Comparison of ENCODE assay signal across 3 worm cellular contexts in genomic region chrIV:15805017-15805637, ce11.
TF ChIP-seq lines count a peak whose summit lies in the region.
"Not testable (repeated sequence)": the region's sequence is repeated elsewhere in the genome, so short reads cannot be mapped to it uniquely, and the experiment has no call there.

No protein-coding gene starts in this region.

TF ChIP-seq in whole organism, L4 larva, 104 proteins besides CTCF, POLR2A, EP300 and RAD21:
- peak; percentile 93 for TF ChIP-seq snpc-1.2 (GFP tag; IDR thresholded peaks at IDR 0.05; lab: Robert Waterston, UW)
- peak; percentile 11 for TF ChIP-seq aha-1 (tag; lab: Kevin White, UChicago)
- peak in 1 of 2 experiments; percentile 18 for TF ChIP-seq unc-62 (GFP tag; optimal IDR thresholded peaks at IDR 0.05 in 1 of 2; lab: Kevin White, UChicago)
- TF ChIP-seq unc-62 (tag; optimal IDR thresholded peaks at IDR 0.05; lab: Kevin White, UChicago) = not testable (repeated sequence)
TF ChIP-seq in whole organism, L4 larva: peak in this region for 3; not testable (repeated sequence) for 101.

TF ChIP-seq in whole organism, early embryonic, 17 proteins besides CTCF, POLR2A, EP300 and RAD21:
- TF ChIP-seq pes-1 (GFP tag; IDR thresholded peaks at IDR 0.05; lab: Robert Waterston, UW) = 0 out of 2 replicates have a peak, but pooled peaks have one; percentile 28
TF ChIP-seq in whole organism, early embryonic: peak in this region for 1; not testable (repeated sequence) for 16.

TF ChIP-seq in whole organism, young adult, 124 proteins besides CTCF, POLR2A, EP300 and RAD21:
- not testable (repeated sequence) for TF ChIP-seq snpc-4 (GFP tag; optimal IDR thresholded peaks at IDR 0.05; lab: Kevin White, UChicago)
- TF ChIP-seq snpc-4 (tag; optimal IDR thresholded peaks at IDR 0.05; lab: Kevin White, UChicago) = peak in 3 of 4 experiments; percentile 56 to 91 (median 71)
- 0 out of 2 replicates have a peak, but pooled peaks have one; percentile 12 for TF ChIP-seq ztf-25 (GFP tag; IDR thresholded peaks at IDR 0.05; lab: Robert Waterston, UW)
- peak; percentile 32; the same call in 1 of the 2 replicates for TF ChIP-seq ceh-100 (GFP tag; IDR thresholded peaks at IDR 0.05; lab: Robert Waterston, UW)
- TF ChIP-seq hsf-1 (GFP tag; IDR thresholded peaks at IDR 0.05; lab: Robert Waterston, UW) = 0 out of 2 replicates have a peak, but pooled peaks have one; percentile 51
- peak; percentile 20; the same call in 1 of the 2 replicates for TF ChIP-seq F33H1.4 (GFP tag; IDR thresholded peaks at IDR 0.05; lab: Robert Waterston, UW)
- TF ChIP-seq D2030.7 (GFP tag; IDR thresholded peaks at IDR 0.05; lab: Robert Waterston, UW) = peak; percentile 38; the same call in 1 of the 2 replicates
- TF ChIP-seq attf-6 (GFP tag; IDR thresholded peaks at IDR 0.05; lab: Robert Waterston, UW) = peak; percentile 93
